Worm (Caenorhabditis elegans) whole organism, late embryonic: ENCODE data around the gene F54B11.10.

ENCODE experiments used
- ama-1 ChIP-seq: fragments of 150-350 bp; optimal IDR thresholded peaks from 2 replicates; lab custom pipeline; 2014
- ceh-18 ChIP-seq: sonication (generic microtip); optimal IDR thresholded peaks from 2 replicates; lab custom pipeline; 2016; ENCODE audit warnings: missing genetic modification characterization, missing compliant biosample characterization
- ceh-34 ChIP-seq: sonication (generic microtip); optimal IDR thresholded peaks from 2 replicates; lab custom pipeline; 2016; ENCODE audit warnings: mild to moderate bottlenecking, missing genetic modification characterization, missing compliant biosample characterization
- ceh-45 ChIP-seq: fragments of 200-800 bp; sonication (Bioruptor generic); IDR thresholded peaks from 2 replicates; pipeline ENCODE4 v1.3.6; 2022; ENCODE audit warnings: missing genetic modification reagents, missing genetic modification characterization, missing compliant biosample characterization
- pha-4 ChIP-seq: fragments of 150-350 bp; optimal IDR thresholded peaks from 2 replicates; lab custom pipeline; 2018; ENCODE audit warnings: missing biosample characterization, missing genetic modification reagents, missing genetic modification characterization
- pqm-1 ChIP-seq: sonication (generic microtip); optimal IDR thresholded peaks from 2 replicates; lab custom pipeline; 2016; ENCODE audit warnings: missing genetic modification characterization, missing compliant biosample characterization
- rnt-1 ChIP-seq: sonication (generic microtip); optimal IDR thresholded peaks from 2 replicates; lab custom pipeline; 2016; ENCODE audit warnings: missing genetic modification characterization, missing compliant biosample characterization

DNA sequence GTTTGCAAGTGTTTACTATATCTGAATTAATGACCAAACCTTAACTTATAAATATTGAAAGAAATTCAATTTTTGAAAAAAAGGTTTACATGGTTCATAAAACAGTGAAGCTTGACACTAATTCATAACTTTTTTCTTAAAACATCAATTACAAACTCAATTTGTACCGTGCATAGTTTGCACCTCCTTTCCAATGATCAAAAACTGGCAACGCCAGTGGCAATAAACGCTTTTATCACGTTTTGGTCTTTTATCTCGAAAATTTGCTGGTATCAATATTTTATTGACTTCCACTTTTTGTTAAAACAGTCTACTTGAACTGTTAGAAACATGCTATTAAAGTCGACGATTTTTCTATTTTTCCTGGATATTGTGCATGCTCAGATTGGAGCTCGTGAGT is 3.4 kb upstream of the F54B11.10 start, which contains the start of gene F54B11.11:
- TF ChIP-seq ama-1 (lab: Kevin White, UChicago) = no peak
- TF ChIP-seq pqm-1 (tag; lab: Kevin White, UChicago) = no peak
- no peak for TF ChIP-seq ceh-18 (tag; lab: Kevin White, UChicago)
- TF ChIP-seq ceh-45 (GFP tag; lab: Robert Waterston, UW) = no peak
- TF ChIP-seq pha-4 (tag; lab: Kevin White, UChicago) = no peak
- no peak for TF ChIP-seq ceh-34 (tag; lab: Kevin White, UChicago)
- TF ChIP-seq rnt-1 (tag; lab: Kevin White, UChicago) = no peak
